Fruit fly (Drosophila melanogaster) whole organism, prepupa: Measurements from ENCODE around the gene CG10147.
A peak's percentile ranks its signal among the peaks of the same experiment; 100 is the strongest.

Source experiments
- Blimp-1 ChIP-seq: fragments of 200-800 bp; sonication (Bioruptor generic); optimal IDR thresholded peaks from 3 replicates; lab custom pipeline; 2017; ENCODE audit warnings: missing biosample characterization, missing genetic modification characterization, mild to moderate bottlenecking, moderate library complexity, missing genetic modification reagents
- CG10631 ChIP-seq: fragments of 200-800 bp; sonication (Bioruptor generic); optimal IDR thresholded peaks from 2 replicates; lab custom pipeline; 2016; ENCODE audit warnings: missing biosample characterization, missing genetic modification characterization
- CG10669 ChIP-seq: fragments of 200-800 bp; sonication (Bioruptor generic); optimal IDR thresholded peaks from 3 replicates; lab custom pipeline; 2018; ENCODE audit warnings: missing biosample characterization, mild to moderate bottlenecking, missing genetic modification characterization, moderate library complexity
- CG15336 ChIP-seq: fragments of 200-800 bp; sonication (Bioruptor generic); IDR thresholded peaks from 2 replicates; pipeline ENCODE4 v1.3.6; 2022; ENCODE audit warnings: missing biosample characterization, missing genetic modification characterization
- CG1621 ChIP-seq: fragments of 200-800 bp; sonication (Bioruptor generic); optimal IDR thresholded peaks from 3 replicates; lab custom pipeline; 2018; ENCODE audit warnings: missing biosample characterization, mild to moderate bottlenecking, missing genetic modification characterization
- CG16779 ChIP-seq: fragments of 200-800 bp; sonication (Bioruptor generic); optimal IDR thresholded peaks from 3 replicates; lab custom pipeline; 2017; ENCODE audit warnings: missing biosample characterization, mild to moderate bottlenecking, missing genetic modification characterization
- CG3032 ChIP-seq: fragments of 200-800 bp; optimal IDR thresholded peaks from 2 replicates; lab custom pipeline; 2019; ENCODE audit warnings: missing biosample characterization, mild to moderate bottlenecking, missing genetic modification characterization, moderate library complexity
- CG31627 ChIP-seq: fragments of 200-800 bp; sonication (Bioruptor generic); optimal IDR thresholded peaks from 3 replicates; lab custom pipeline; 2016; ENCODE audit warnings: missing biosample characterization, missing genetic modification characterization
- CG32006 ChIP-seq: fragments of 200-800 bp; sonication (Bioruptor generic); optimal IDR thresholded peaks from 3 replicates; lab custom pipeline; 2017; ENCODE audit warnings: missing biosample characterization, mild to moderate bottlenecking, missing genetic modification characterization
- CG34406 ChIP-seq: fragments of 200-800 bp; sonication (Bioruptor generic); optimal IDR thresholded peaks from 3 replicates; lab custom pipeline; 2016; ENCODE audit warnings: missing biosample characterization, missing genetic modification characterization
- CG3919 ChIP-seq: fragments of 200-800 bp; sonication (Bioruptor generic); optimal IDR thresholded peaks from 3 replicates; lab custom pipeline; 2016; ENCODE audit warnings: missing biosample characterization, missing genetic modification characterization
- CG4318 ChIP-seq: fragments of 200-800 bp; sonication (Bioruptor generic); optimal IDR thresholded peaks from 3 replicates; lab custom pipeline; 2017; ENCODE audit warnings: missing biosample characterization, mild to moderate bottlenecking, missing genetic modification characterization
- CG6163 ChIP-seq: fragments of 200-800 bp; sonication (Bioruptor generic); IDR thresholded peaks from 3 replicates; pipeline ENCODE4 v1.3.6; 2022; ENCODE audit warnings: missing biosample characterization, missing genetic modification characterization
- CG6808 ChIP-seq: fragments of 200-800 bp; sonication (Bioruptor generic); optimal IDR thresholded peaks from 3 replicates; lab custom pipeline; 2017; ENCODE audit warnings: missing biosample characterization, missing genetic modification characterization, mild to moderate bottlenecking, moderate library complexity, missing genetic modification reagents
- CG6854 ChIP-seq: fragments of 200-800 bp; sonication (Bioruptor generic); optimal IDR thresholded peaks from 2 replicates; lab custom pipeline; 2017; ENCODE audit warnings: missing biosample characterization, mild to moderate bottlenecking, missing genetic modification characterization
- CG7368 ChIP-seq: fragments of 200-800 bp; sonication (Bioruptor generic); optimal IDR thresholded peaks from 3 replicates; lab custom pipeline; 2016; ENCODE audit warnings: missing biosample characterization, missing genetic modification characterization
- CG8319 ChIP-seq: fragments of 200-800 bp; sonication (Bioruptor generic); optimal IDR thresholded peaks from 3 replicates; lab custom pipeline; 2016; ENCODE audit warnings: missing biosample characterization, missing genetic modification characterization
- CG8632 ChIP-seq: fragments of 200-800 bp; sonication (Bioruptor generic); optimal IDR thresholded peaks from 3 replicates; lab custom pipeline; 2016; ENCODE audit warnings: missing biosample characterization, missing genetic modification characterization
- CG9139 ChIP-seq: fragments of 200-800 bp; sonication (Bioruptor generic); optimal IDR thresholded peaks from 3 replicates; lab custom pipeline; 2017; ENCODE audit warnings: missing biosample characterization, mild to moderate bottlenecking, missing genetic modification characterization
- Eip75B ChIP-seq: fragments of 200-800 bp; sonication (Bioruptor generic); optimal IDR thresholded peaks from 3 replicates; lab custom pipeline; 2016; ENCODE audit warnings: missing biosample characterization, missing genetic modification characterization
- Eip78C ChIP-seq: fragments of 200-800 bp; sonication (Bioruptor generic); peaks from one replicate; lab custom pipeline; 2016; ENCODE audit warnings: missing biosample characterization, missing genetic modification characterization
- Ets21C ChIP-seq: fragments of 200-800 bp; sonication (Bioruptor generic); optimal IDR thresholded peaks from 3 replicates; lab custom pipeline; 2016; ENCODE audit warnings: missing biosample characterization, missing genetic modification characterization
- Ets96B ChIP-seq: fragments of 200-800 bp; optimal IDR thresholded peaks from 2 replicates; lab custom pipeline; 2019; ENCODE audit warnings: missing biosample characterization, mild to moderate bottlenecking, missing genetic modification characterization, moderate library complexity
- Gug ChIP-seq: fragments of 200-800 bp; sonication (Bioruptor generic); IDR thresholded peaks from 2 replicates; pipeline ENCODE4 v1.3.6; 2022; ENCODE audit warnings: missing biosample characterization, missing genetic modification characterization
- Hr39 ChIP-seq: fragments of 200-800 bp; sonication (Bioruptor generic); optimal IDR thresholded peaks from 2 replicates; lab custom pipeline; 2016; ENCODE audit warnings: missing biosample characterization, missing genetic modification characterization
- Lpt ChIP-seq: fragments of 200-800 bp; sonication (Bioruptor generic); optimal IDR thresholded peaks from 3 replicates; lab custom pipeline; 2016; ENCODE audit warnings: missing biosample characterization, missing genetic modification characterization
- Met ChIP-seq: fragments of 200-800 bp; sonication (Bioruptor generic); optimal IDR thresholded peaks from 3 replicates; lab custom pipeline; 2016; ENCODE audit warnings: missing biosample characterization, missing genetic modification characterization
- OdsH ChIP-seq: fragments of 200-800 bp; sonication (Bioruptor generic); optimal IDR thresholded peaks from 3 replicates; lab custom pipeline; 2016; ENCODE audit warnings: missing biosample characterization, missing genetic modification characterization
- Smox ChIP-seq: fragments of 200-800 bp; sonication (Bioruptor generic); optimal IDR thresholded peaks from 3 replicates; lab custom pipeline; 2016; ENCODE audit warnings: missing biosample characterization, missing genetic modification characterization
- Sox102F ChIP-seq: fragments of 200-800 bp; sonication (Bioruptor generic); optimal IDR thresholded peaks from 2 replicates; lab custom pipeline; 2016; ENCODE audit warnings: missing biosample characterization, mild to moderate bottlenecking, missing genetic modification characterization
- achi ChIP-seq: fragments of 200-800 bp; sonication (Bioruptor generic); optimal IDR thresholded peaks from 3 replicates; lab custom pipeline; 2016; ENCODE audit warnings: missing biosample characterization, missing genetic modification characterization
- acj6 ChIP-seq: fragments of 200-800 bp; sonication (Bioruptor generic); optimal IDR thresholded peaks from 3 replicates; lab custom pipeline; 2016; ENCODE audit warnings: missing biosample characterization, missing genetic modification characterization
- cyc ChIP-seq: fragments of 200-800 bp; sonication (Bioruptor generic); optimal IDR thresholded peaks from 3 replicates; lab custom pipeline; 2016; ENCODE audit warnings: missing biosample characterization, missing genetic modification characterization
- dsx ChIP-seq: fragments of 200-800 bp; optimal IDR thresholded peaks from 3 replicates; lab custom pipeline; 2019; ENCODE audit warnings: missing biosample characterization, mild to moderate bottlenecking, missing genetic modification characterization, moderate library complexity; ENCODE audit not compliant: poor library complexity, severe bottlenecking
- eg ChIP-seq: fragments of 200-800 bp; sonication (Bioruptor generic); IDR thresholded peaks from 3 replicates; pipeline ENCODE4 v1.3.6; 2022; ENCODE audit warnings: missing biosample characterization, missing genetic modification characterization
- fd59A ChIP-seq: fragments of 200-800 bp; sonication (Bioruptor generic); optimal IDR thresholded peaks from 2 replicates; lab custom pipeline; 2017; ENCODE audit warnings: missing biosample characterization, mild to moderate bottlenecking, missing genetic modification characterization, missing genetic modification reagents
- fd85E ChIP-seq: fragments of 200-800 bp; sonication (Bioruptor generic); optimal IDR thresholded peaks from 3 replicates; lab custom pipeline; 2016; ENCODE audit warnings: missing biosample characterization, missing genetic modification characterization
- fkh ChIP-seq: fragments of 200-800 bp; sonication (Bioruptor generic); optimal IDR thresholded peaks from 3 replicates; lab custom pipeline; 2017; ENCODE audit warnings: missing biosample characterization, mild to moderate bottlenecking, missing genetic modification characterization, moderate library complexity
- lz ChIP-seq: fragments of 200-800 bp; sonication (Bioruptor generic); optimal IDR thresholded peaks from 3 replicates; lab custom pipeline; 2016; ENCODE audit warnings: missing biosample characterization, missing genetic modification characterization
- net ChIP-seq: fragments of 200-800 bp; sonication (Bioruptor generic); optimal IDR thresholded peaks from 3 replicates; lab custom pipeline; 2016; ENCODE audit warnings: missing biosample characterization, missing genetic modification characterization
- pdm3 ChIP-seq: fragments of 200-800 bp; sonication (Bioruptor generic); optimal IDR thresholded peaks from 3 replicates; lab custom pipeline; 2016; ENCODE audit warnings: missing biosample characterization, missing genetic modification characterization
- spab ChIP-seq: fragments of 200-800 bp; sonication (Bioruptor generic); optimal IDR thresholded peaks from 2 replicates; lab custom pipeline; 2017; ENCODE audit warnings: missing biosample characterization, mild to moderate bottlenecking, missing genetic modification characterization, missing genetic modification reagents
- ss ChIP-seq, 2 experiments: fragments of 200-800 bp; sonication (Bioruptor generic); optimal IDR thresholded peaks; 2 replicates in 1 of 2; 3 replicates in 1 of 2; lab custom pipeline; 2017 to 2018; ENCODE audit warnings: mild to moderate bottlenecking in 2 of 2, missing biosample characterization in 2 of 2, missing genetic modification characterization in 2 of 2, moderate library complexity in 1 of 2
- svp ChIP-seq: fragments of 200-800 bp; sonication (Bioruptor generic); peaks from one replicate; lab custom pipeline; 2016; ENCODE audit warnings: missing biosample characterization, missing genetic modification characterization
- vri ChIP-seq: fragments of 200-800 bp; sonication (Bioruptor generic); optimal IDR thresholded peaks from 3 replicates; lab custom pipeline; 2016; ENCODE audit warnings: missing biosample characterization, mild to moderate bottlenecking, missing genetic modification characterization

The CG10147 gene

dm6 chr3L:6496053-6496921, 8.1 kb upstream of the CG10147 start:
- TF ChIP-seq ss (GFP tag; optimal IDR thresholded peaks at IDR 0.05; lab: Kevin White, UChicago) (peak in 1 of 2 experiments; percentile 19), CG9139 (GFP tag; lab: Kevin White, UChicago) (no peak), Eip78C (peak; percentile 32), CG6163 (GFP tag; lab: Robert Waterston, UW) (peak; percentile 43; the same call in 1 of the 3 replicates), Sox102F (GFP tag; lab: Kevin White, UChicago) (no peak), vri (GFP tag; lab: Kevin White, UChicago) (peak; percentile 57), svp (GFP tag; lab: Kevin White, UChicago) (peak; percentile 68), Blimp-1 (GFP tag; lab: Kevin White, UChicago) (no peak), CG1621 (no peak), CG16779 (tag; lab: Kevin White, UChicago) (peak; percentile 7), Lpt (GFP tag; lab: Kevin White, UChicago) (peak; percentile 13), CG6854 (GFP tag; lab: Kevin White, UChicago) (peak; percentile 36), CG4318 (no peak), Ets21C (GFP tag; lab: Kevin White, UChicago) (no peak)

- TF ChIP-seq CG3919, result peak; percentile 26
- TF ChIP-seq ss (GFP tag; optimal IDR thresholded peaks at IDR 0.05; lab: Kevin White, UChicago), result no peak
- peak; percentile 53 for TF ChIP-seq Eip78C
- TF ChIP-seq CG31627 (GFP tag; lab: Kevin White, UChicago), result peak; percentile 39
- TF ChIP-seq Smox (GFP tag; lab: Kevin White, UChicago), result no peak
- no peak for TF ChIP-seq CG34406 (GFP tag; lab: Kevin White, UChicago)
- TF ChIP-seq Sox102F (GFP tag; lab: Kevin White, UChicago), result peak; percentile 24
- no peak for TF ChIP-seq dsx (GFP tag; lab: Kevin White, UChicago)
- TF ChIP-seq Ets96B (tag; lab: Kevin White, UChicago), result peak; percentile 34
- peak; percentile 3 for TF ChIP-seq OdsH (GFP tag; lab: Kevin White, UChicago)
- TF ChIP-seq fd85E (GFP tag; lab: Kevin White, UChicago), result no peak
- no peak for TF ChIP-seq Eip75B (GFP tag; lab: Kevin White, UChicago)
- no peak for TF ChIP-seq CG6163 (GFP tag; lab: Robert Waterston, UW)
- peak; percentile 8 for TF ChIP-seq fkh (GFP tag; lab: Kevin White, UChicago)
- peak; percentile 17 for TF ChIP-seq pdm3 (GFP tag; lab: Kevin White, UChicago)
- no peak for TF ChIP-seq CG15336
- TF ChIP-seq achi (GFP tag; lab: Kevin White, UChicago), result peak; percentile 13
- TF ChIP-seq CG8319 (GFP tag; lab: Kevin White, UChicago), result no peak
- no peak for TF ChIP-seq CG7368 (GFP tag; lab: Kevin White, UChicago)
- no peak for TF ChIP-seq acj6 (GFP tag; lab: Kevin White, UChicago)
- peak; percentile 11 for TF ChIP-seq CG3032 (tag; lab: Kevin White, UChicago)
- no peak for TF ChIP-seq net (GFP tag; lab: Kevin White, UChicago)
- peak; percentile 4 for TF ChIP-seq Ets21C (GFP tag; lab: Kevin White, UChicago)
- TF ChIP-seq Gug (GFP tag; lab: Robert Waterston, UW), result no peak
- no peak for TF ChIP-seq spab (GFP tag; lab: Kevin White, UChicago)
- no peak for TF ChIP-seq CG8632 (GFP tag; lab: Kevin White, UChicago)
- peak; percentile 5 for TF ChIP-seq CG10669 (GFP tag; lab: Kevin White, UChicago)
- TF ChIP-seq eg, result peak; percentile 29; the same call in 1 of the 3 replicates
- TF ChIP-seq Met (GFP tag; lab: Kevin White, UChicago), result no peak
- peak; percentile 9 for TF ChIP-seq cyc
- TF ChIP-seq CG32006, result peak; percentile 6
- TF ChIP-seq CG1621, result no peak
- peak; percentile 68 for TF ChIP-seq svp (GFP tag; lab: Kevin White, UChicago)
- TF ChIP-seq CG6808 (GFP tag; lab: Kevin White, UChicago), result no peak
- TF ChIP-seq Hr39, result peak; percentile 13
- no peak for TF ChIP-seq CG10631
- no peak for TF ChIP-seq fd59A (GFP tag; lab: Kevin White, UChicago)
- TF ChIP-seq lz (GFP tag; lab: Kevin White, UChicago), result peak; percentile 7
These were observed 6.9 kb upstream of the CG10147 start, which contains the start of the genes Vps8 and sfl for dm6 chr3L:6494928-6495806. Gene Vps8, minus strand, starts transcription at chr3L:6495297. Gene sfl, plus strand, starts transcription at chr3L:6495680.
